Comparison of ENCODE assay signal across 1 fruit fly cellular context in the genomic region with DNA sequence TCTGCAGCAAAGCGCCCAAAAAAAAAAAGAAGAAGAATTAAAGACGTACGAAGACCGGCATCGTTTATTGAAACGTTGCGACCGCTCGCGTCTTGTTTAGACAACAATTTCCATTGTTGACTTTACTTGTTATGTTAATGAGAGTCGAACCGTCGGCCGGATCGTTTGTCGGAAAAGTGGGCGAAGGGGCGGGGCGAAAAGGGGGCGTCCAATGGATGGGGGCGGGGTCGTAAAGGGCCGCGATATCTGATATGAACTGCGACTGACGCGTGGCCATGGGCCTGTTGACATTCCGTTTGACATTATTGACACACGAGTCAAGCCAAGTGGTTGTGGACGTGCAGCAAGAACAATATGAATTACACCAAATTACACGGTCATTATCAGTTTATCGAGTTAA.
TF ChIP-seq lines count a peak whose summit lies in the region.

No protein-coding gene starts in this region.

TF ChIP-seq in whole organism, embryonic, 481 proteins besides CTCF, POLR2A, EP300 and RAD21 (continued from another document and continues in another):
- peak; percentile 71; the same call in 1 of the 2 replicates for TF ChIP-seq vvl (GFP tag; IDR thresholded peaks at IDR 0.05; lab: Robert Waterston, UW)
- TF ChIP-seq HmgZ (tag; optimal IDR thresholded peaks at IDR 0.05; lab: Kevin White, UChicago) = no peak
- peak; percentile 28 for TF ChIP-seq HHEX (GFP tag; optimal IDR thresholded peaks at IDR 0.05; lab: Kevin White, UChicago)
- TF ChIP-seq sqz (GFP tag; optimal IDR thresholded peaks at IDR 0.05; lab: Kevin White, UChicago) = peak; percentile 44
- TF ChIP-seq bowl (GFP tag; IDR thresholded peaks at IDR 0.05; lab: Robert Waterston, UW) = no peak
- TF ChIP-seq CG8924 (tag; optimal IDR thresholded peaks at IDR 0.05; lab: Kevin White, UChicago) = peak; percentile 11
- peak; percentile 24 for TF ChIP-seq Med (GFP tag; lab: Kevin White, UChicago)
- no peak for TF ChIP-seq jigr1 (GFP tag; IDR thresholded peaks at IDR 0.05; lab: Robert Waterston, UW)
- no peak for TF ChIP-seq en (GFP tag; optimal IDR thresholded peaks at IDR 0.05; lab: Kevin White, UChicago)
- peak; percentile 45 for TF ChIP-seq CG1603 (tag; optimal IDR thresholded peaks at IDR 0.05; lab: Kevin White, UChicago)
- TF ChIP-seq CG7556 (GFP tag; optimal IDR thresholded peaks at IDR 0.05; lab: Kevin White, UChicago) = peak; percentile 19
- TF ChIP-seq br (optimal IDR thresholded peaks at IDR 0.05; lab: Kevin White, UChicago) = no peak
- TF ChIP-seq gem (tag; optimal IDR thresholded peaks at IDR 0.05; lab: Kevin White, UChicago) = peak; percentile 39
- peak; percentile 77 for TF ChIP-seq CG33557 (GFP tag; optimal IDR thresholded peaks at IDR 0.05; lab: Kevin White, UChicago)
- TF ChIP-seq wek (GFP tag; optimal IDR thresholded peaks at IDR 0.05; lab: Kevin White, UChicago) = peak; percentile 27
- no peak for TF ChIP-seq CG10274 (GFP tag; optimal IDR thresholded peaks at IDR 0.05; lab: Kevin White, UChicago)
- TF ChIP-seq CG10462 (GFP tag; optimal IDR thresholded peaks at IDR 0.05; lab: Kevin White, UChicago) = no peak
- 0 out of 4 replicates have a peak, but pooled peaks have one; percentile 18 for TF ChIP-seq chinmo (GFP tag; IDR thresholded peaks at IDR 0.05; lab: Robert Waterston, UW; ENCODE audit: partially characterized antibody)
- TF ChIP-seq otp (GFP tag; IDR thresholded peaks at IDR 0.05; lab: Robert Waterston, UW) = peak; percentile 82
- TF ChIP-seq Vsx1 (GFP tag; optimal IDR thresholded peaks at IDR 0.05; lab: Kevin White, UChicago) = peak; percentile 14
- no peak for TF ChIP-seq tx (GFP tag; optimal IDR thresholded peaks at IDR 0.05; lab: Kevin White, UChicago)
- TF ChIP-seq CG6765 (GFP tag; optimal IDR thresholded peaks at IDR 0.05; lab: Kevin White, UChicago) = no peak
- TF ChIP-seq sd (tag; optimal IDR thresholded peaks at IDR 0.05; lab: Kevin White, UChicago) = peak; percentile 35
- no peak for TF ChIP-seq CG6654 (GFP tag; optimal IDR thresholded peaks at IDR 0.05; lab: Kevin White, UChicago)
- TF ChIP-seq ase (GFP tag; IDR thresholded peaks at IDR 0.05; lab: Robert Waterston, UW) = no peak
- TF ChIP-seq Sox100B (GFP tag; optimal IDR thresholded peaks at IDR 0.05; lab: Kevin White, UChicago) = peak; percentile 64
- peak; percentile 54; the same call in 2 of the 3 replicates for TF ChIP-seq sr (GFP tag; IDR thresholded peaks at IDR 0.05; lab: Robert Waterston, UW)
- 0 out of 2 replicates have a peak, but pooled peaks have one; percentile 15 for TF ChIP-seq CG11696 (GFP tag; IDR thresholded peaks at IDR 0.05; lab: Robert Waterston, UW)
- no peak for TF ChIP-seq gt (GFP tag; IDR thresholded peaks at IDR 0.05; lab: Robert Waterston, UW)
- no peak for TF ChIP-seq cwo (GFP tag; optimal IDR thresholded peaks at IDR 0.05; lab: Kevin White, UChicago)
- TF ChIP-seq CG15479 (GFP tag; optimal IDR thresholded peaks at IDR 0.05; lab: Kevin White, UChicago) = peak; percentile 13
- no peak for TF ChIP-seq CG4282 (GFP tag; optimal IDR thresholded peaks at IDR 0.05; lab: Kevin White, UChicago)
- peak; percentile 51 for TF ChIP-seq CG2875 (GFP tag; optimal IDR thresholded peaks at IDR 0.05; lab: Kevin White, UChicago)
- TF ChIP-seq sens-2 (GFP tag; IDR thresholded peaks at IDR 0.05; lab: Robert Waterston, UW) = no peak
- TF ChIP-seq corto (GFP tag; optimal IDR thresholded peaks at IDR 0.05; lab: Kevin White, UChicago) = no peak
- no peak for TF ChIP-seq CG4854 (GFP tag; optimal IDR thresholded peaks at IDR 0.05; lab: Kevin White, UChicago)
- TF ChIP-seq Mes4 (GFP tag; optimal IDR thresholded peaks at IDR 0.05; lab: Kevin White, UChicago) = no peak
- no peak for TF ChIP-seq Six4 (GFP tag; optimal IDR thresholded peaks at IDR 0.05; lab: Kevin White, UChicago)
- no peak for TF ChIP-seq ab (GFP tag; optimal IDR thresholded peaks at IDR 0.05; lab: Kevin White, UChicago)
- TF ChIP-seq ash1 (GFP tag; optimal IDR thresholded peaks at IDR 0.05; lab: Kevin White, UChicago) = no peak
- peak; percentile 79 for TF ChIP-seq CG2202 (tag; optimal IDR thresholded peaks at IDR 0.05; lab: Kevin White, UChicago)
- no peak for TF ChIP-seq fd96Cb (tag; optimal IDR thresholded peaks at IDR 0.05; lab: Kevin White, UChicago)
- TF ChIP-seq HLH54F (GFP tag; optimal IDR thresholded peaks at IDR 0.05; lab: Kevin White, UChicago) = no peak
- TF ChIP-seq CG9215 (GFP tag; IDR thresholded peaks at IDR 0.05; lab: Robert Waterston, UW) = no peak
- TF ChIP-seq CG4820 (GFP tag; optimal IDR thresholded peaks at IDR 0.05; lab: Kevin White, UChicago) = peak; percentile 3
- no peak for TF ChIP-seq Lpt (GFP tag; optimal IDR thresholded peaks at IDR 0.05; lab: Kevin White, UChicago)
- no peak for TF ChIP-seq Ets65A (GFP tag; lab: Kevin White, UChicago)
- TF ChIP-seq E2f2 (GFP tag; IDR thresholded peaks at IDR 0.05; lab: Robert Waterston, UW) = peak; percentile 24; the same call in 1 of the 2 replicates
- TF ChIP-seq CG11247 (GFP tag; IDR thresholded peaks at IDR 0.05; lab: Robert Waterston, UW) = no peak; the same call in 1 of the 2 replicates
- peak; percentile 73 for TF ChIP-seq Awh (GFP tag; IDR thresholded peaks at IDR 0.05; lab: Robert Waterston, UW)
- TF ChIP-seq fru (optimal IDR thresholded peaks at IDR 0.05; lab: Kevin White, UChicago) = no peak
- peak; percentile 45; the same call in 1 of the 2 replicates for TF ChIP-seq onecut (GFP tag; IDR thresholded peaks at IDR 0.05; lab: Robert Waterston, UW)
- no peak for TF ChIP-seq CG6689 (GFP tag; IDR thresholded peaks at IDR 0.05; lab: Robert Waterston, UW)
- TF ChIP-seq Side (GFP tag; optimal IDR thresholded peaks at IDR 0.05; lab: Kevin White, UChicago) = peak; percentile 36
- peak; percentile 61 for TF ChIP-seq gsb-n (tag; optimal IDR thresholded peaks at IDR 0.05; lab: Kevin White, UChicago)
- TF ChIP-seq CG1233 (GFP tag; optimal IDR thresholded peaks at IDR 0.05; lab: Kevin White, UChicago) = peak; percentile 34
- no peak for TF ChIP-seq Dll (GFP tag; IDR thresholded peaks at IDR 0.05; lab: Robert Waterston, UW; ENCODE audit: partially characterized antibody)
- TF ChIP-seq CG13296 (GFP tag; optimal IDR thresholded peaks at IDR 0.05; lab: Kevin White, UChicago) = no peak
- TF ChIP-seq fd102C (GFP tag; optimal IDR thresholded peaks at IDR 0.05; lab: Kevin White, UChicago) = peak; percentile 79
- no peak for TF ChIP-seq CG30431 (GFP tag; optimal IDR thresholded peaks at IDR 0.05; lab: Kevin White, UChicago)
- peak; percentile 71 for TF ChIP-seq CG10209 (GFP tag; optimal IDR thresholded peaks at IDR 0.05; lab: Kevin White, UChicago)
- peak; percentile 57 for TF ChIP-seq gcm (GFP tag; optimal IDR thresholded peaks at IDR 0.05; lab: Kevin White, UChicago)
- TF ChIP-seq CG7928 (GFP tag; optimal IDR thresholded peaks at IDR 0.05; lab: Kevin White, UChicago) = no peak
- TF ChIP-seq CG17912 (GFP tag; optimal IDR thresholded peaks at IDR 0.05; lab: Kevin White, UChicago) = no peak
- TF ChIP-seq CoRest (tag; optimal IDR thresholded peaks at IDR 0.05; lab: Kevin White, UChicago) = peak; percentile 21
- TF ChIP-seq trem (tag; optimal IDR thresholded peaks at IDR 0.05; lab: Kevin White, UChicago) = no peak
- TF ChIP-seq CG12744 (GFP tag; optimal IDR thresholded peaks at IDR 0.05; lab: Kevin White, UChicago) = no peak
- TF ChIP-seq CG12219 (GFP tag; optimal IDR thresholded peaks at IDR 0.05; lab: Kevin White, UChicago) = peak; percentile 5
- TF ChIP-seq CG10654 (GFP tag; optimal IDR thresholded peaks at IDR 0.05; lab: Kevin White, UChicago) = no peak
- TF ChIP-seq Optix (GFP tag; IDR thresholded peaks at IDR 0.05; lab: Robert Waterston, UW) = no peak
- peak; percentile 55 for TF ChIP-seq ATbp (GFP tag; optimal IDR thresholded peaks at IDR 0.05; lab: Kevin White, UChicago)
- TF ChIP-seq disco-r (GFP tag; optimal IDR thresholded peaks at IDR 0.05; lab: Kevin White, UChicago) = no peak
- no peak for TF ChIP-seq ftz-f1 (GFP tag; optimal IDR thresholded peaks at IDR 0.05; lab: Kevin White, UChicago)
- TF ChIP-seq CG1647 (GFP tag; optimal IDR thresholded peaks at IDR 0.05; lab: Kevin White, UChicago) = no peak
- no peak for TF ChIP-seq Dp (GFP tag; optimal IDR thresholded peaks at IDR 0.05; lab: Kevin White, UChicago)
- no peak for TF ChIP-seq pho (GFP tag; optimal IDR thresholded peaks at IDR 0.05; lab: Kevin White, UChicago)
- no peak for TF ChIP-seq CG17829 (tag; optimal IDR thresholded peaks at IDR 0.05; lab: Kevin White, UChicago)
- peak; percentile 51 for TF ChIP-seq Sox102F (GFP tag; optimal IDR thresholded peaks at IDR 0.05; lab: Kevin White, UChicago)
- TF ChIP-seq Myb (GFP tag; optimal IDR thresholded peaks at IDR 0.05; lab: Kevin White, UChicago) = no peak
- peak; percentile 4 for TF ChIP-seq CG5180 (GFP tag; optimal IDR thresholded peaks at IDR 0.05; lab: Kevin White, UChicago)
- TF ChIP-seq klu (GFP tag; IDR thresholded peaks at IDR 0.05; lab: Robert Waterston, UW) = no peak
- TF ChIP-seq gro (GFP tag; optimal IDR thresholded peaks at IDR 0.05; lab: Kevin White, UChicago) = no peak
- peak in 1 of 3 experiments; percentile 50 for TF ChIP-seq lola (GFP tag; optimal IDR thresholded peaks at IDR 0.05; lab: Kevin White, UChicago)
- no peak for TF ChIP-seq CG12659 (GFP tag; optimal IDR thresholded peaks at IDR 0.05; lab: Kevin White, UChicago)
- TF ChIP-seq Atf6 (GFP tag; IDR thresholded peaks at IDR 0.05; lab: Robert Waterston, UW) = no peak
- no peak for TF ChIP-seq Fer3 (tag; optimal IDR thresholded peaks at IDR 0.05; lab: Kevin White, UChicago)
- TF ChIP-seq CG32767 (GFP tag; IDR thresholded peaks at IDR 0.05; lab: Robert Waterston, UW) = 0 out of 2 replicates have a peak, but pooled peaks have one; percentile 20
- peak in 1 of 2 experiments; percentile 70 for TF ChIP-seq tll (GFP tag; optimal IDR thresholded peaks at IDR 0.05; lab: Kevin White, UChicago)
- TF ChIP-seq Atf3 (GFP tag; optimal IDR thresholded peaks at IDR 0.05; lab: Kevin White, UChicago) = no peak
- peak; percentile 24 for TF ChIP-seq dmrt99B (tag; optimal IDR thresholded peaks at IDR 0.05; lab: Kevin White, UChicago)
- no peak for TF ChIP-seq hkb (optimal IDR thresholded peaks at IDR 0.05; lab: Kevin White, UChicago)
- peak; percentile 52 for TF ChIP-seq hkb (GFP tag; IDR thresholded peaks at IDR 0.05; lab: Robert Waterston, UW)
- TF ChIP-seq CG12769 (tag; optimal IDR thresholded peaks at IDR 0.05; lab: Kevin White, UChicago) = no peak
- TF ChIP-seq CG8290 (GFP tag; optimal IDR thresholded peaks at IDR 0.05; lab: Kevin White, UChicago) = peak; percentile 56
- peak; percentile 17 to 23 for TF ChIP-seq CG8290 (tag; optimal IDR thresholded peaks at IDR 0.05; lab: Kevin White, UChicago)
- TF ChIP-seq CG14014 (GFP tag; IDR thresholded peaks at IDR 0.05; lab: Robert Waterston, UW) = no peak
- peak; percentile 62 for TF ChIP-seq CG17385 (GFP tag; optimal IDR thresholded peaks at IDR 0.05; lab: Kevin White, UChicago)
- TF ChIP-seq CG11723 (GFP tag; optimal IDR thresholded peaks at IDR 0.05; lab: Kevin White, UChicago) = peak; percentile 24
- TF ChIP-seq so (GFP tag; IDR thresholded peaks at IDR 0.05; lab: Robert Waterston, UW) = peak; percentile 67; the same call in 2 of the 3 replicates
- TF ChIP-seq lilli (GFP tag; optimal IDR thresholded peaks at IDR 0.05; lab: Kevin White, UChicago) = no peak
- no peak for TF ChIP-seq lmd (GFP tag; IDR thresholded peaks at IDR 0.05; lab: Robert Waterston, UW)
- TF ChIP-seq CG18476 (GFP tag; optimal IDR thresholded peaks at IDR 0.05; lab: Kevin White, UChicago) = no peak
- no peak for TF ChIP-seq twi (tag; optimal IDR thresholded peaks at IDR 0.05; lab: Kevin White, UChicago)
- no peak for TF ChIP-seq Nf-YA (GFP tag; IDR thresholded peaks at IDR 0.05; lab: Robert Waterston, UW)
- no peak for TF ChIP-seq CG3838 (GFP tag; optimal IDR thresholded peaks at IDR 0.05; lab: Kevin White, UChicago)
- peak in 1 of 2 experiments; percentile 39 for TF ChIP-seq bsh (GFP tag; optimal IDR thresholded peaks at IDR 0.05; lab: Kevin White, UChicago)
- TF ChIP-seq CG18619 (GFP tag; optimal IDR thresholded peaks at IDR 0.05; lab: Kevin White, UChicago) = no peak
- TF ChIP-seq sens (GFP tag; lab: Kevin White, UChicago) = no peak
- no peak for TF ChIP-seq pan (optimal IDR thresholded peaks at IDR 0.05; lab: Kevin White, UChicago)
- peak in 1 of 2 experiments; percentile 40 for TF ChIP-seq pan (GFP tag; optimal IDR thresholded peaks at IDR 0.05 in 1 of 2, IDR thresholded peaks at IDR 0.05 in 1 of 2)
- no peak for TF ChIP-seq nerfin-2 (GFP tag; IDR thresholded peaks at IDR 0.05; lab: Robert Waterston, UW; ENCODE audit: partially characterized antibody)
- TF ChIP-seq CG11695 (GFP tag; IDR thresholded peaks at IDR 0.05; lab: Robert Waterston, UW) = 0 out of 3 replicates have a peak, but pooled peaks have one; percentile 9
- TF ChIP-seq C15 (GFP tag; IDR thresholded peaks at IDR 0.05; lab: Robert Waterston, UW) = no peak
- no peak for TF ChIP-seq Taf1 (GFP tag; IDR thresholded peaks at IDR 0.05; lab: Robert Waterston, UW)
- no peak for TF ChIP-seq vnd (GFP tag; IDR thresholded peaks at IDR 0.05; lab: Robert Waterston, UW; ENCODE audit: partially characterized antibody)
- TF ChIP-seq CG12942 (GFP tag; optimal IDR thresholded peaks at IDR 0.05; lab: Kevin White, UChicago) = peak; percentile 2
- TF ChIP-seq CG18599 (GFP tag; optimal IDR thresholded peaks at IDR 0.05; lab: Kevin White, UChicago) = no peak
- TF ChIP-seq Tbp (GFP tag; optimal IDR thresholded peaks at IDR 0.05; lab: Kevin White, UChicago) = no peak
- peak; percentile 2 for TF ChIP-seq Nf-YC (tag; optimal IDR thresholded peaks at IDR 0.05; lab: Kevin White, UChicago)
- TF ChIP-seq CG7745 (tag; optimal IDR thresholded peaks at IDR 0.05; lab: Kevin White, UChicago) = peak; percentile 44
- no peak for TF ChIP-seq tup (GFP tag; optimal IDR thresholded peaks at IDR 0.05; lab: Kevin White, UChicago)
- no peak for TF ChIP-seq tap (tag; optimal IDR thresholded peaks at IDR 0.05; lab: Kevin White, UChicago)
- no peak for TF ChIP-seq nom (GFP tag; optimal IDR thresholded peaks at IDR 0.05; lab: Kevin White, UChicago)
- TF ChIP-seq HLH3B (GFP tag; IDR thresholded peaks at IDR 0.05; lab: Robert Waterston, UW) = peak; percentile 40; the same call in 1 of the 2 replicates
- TF ChIP-seq prd (optimal IDR thresholded peaks at IDR 0.05; lab: Kevin White, UChicago) = no peak
- TF ChIP-seq prd (GFP tag; IDR thresholded peaks at IDR 0.05; lab: Robert Waterston, UW) = no peak
- no peak for TF ChIP-seq CG31365 (tag; optimal IDR thresholded peaks at IDR 0.05; lab: Kevin White, UChicago)
- TF ChIP-seq Gsc (GFP tag; IDR thresholded peaks at IDR 0.05; lab: Robert Waterston, UW) = no peak
- peak; percentile 55; the same call in 1 of the 3 replicates for TF ChIP-seq z (GFP tag; IDR thresholded peaks at IDR 0.05; lab: Robert Waterston, UW)
- TF ChIP-seq chm (GFP tag; IDR thresholded peaks at IDR 0.05; lab: Robert Waterston, UW) = peak; percentile 78; the same call in 1 of the 2 replicates
